Worm (Caenorhabditis elegans): ENCODE measurements around the gene irld-8.

ce11 chrIV:8151721-8152120 is 36.2 kb downstream of the irld-8 start:
- TF ChIP-seq dao-5 (tag; optimal IDR thresholded peaks at IDR 0.05) (no peak), him-1 (tag; optimal IDR thresholded peaks at IDR 0.05) (no peak), W03F9.2 (tag; optimal IDR thresholded peaks at IDR 0.05) (no peak)

All from whole organism, L4/young adult.